Worm (Caenorhabditis elegans) whole organism, L3 larva: Measurements from ENCODE around the gene srg-53.

Experiments
- R02D3.7 ChIP-seq: fragments of 150-350 bp; optimal IDR thresholded peaks from 2 replicates; lab custom pipeline; 2014; ENCODE audit warnings: missing biosample characterization, missing genetic modification characterization
- ama-1 ChIP-seq: fragments of 150-350 bp; optimal IDR thresholded peaks from 2 replicates; lab custom pipeline; 2018
- elt-3 ChIP-seq, 3 experiments: fragments of 150-350 bp in 1 of 3; sonication (generic microtip) in 2 of 3; optimal IDR thresholded peaks; 2 replicates in 2 of 3; 4 replicates in 1 of 3; lab custom pipeline; 2014 to 2017; ENCODE audit warnings: missing biosample characterization in 3 of 3, missing genetic modification characterization in 3 of 3
- fkh-10 ChIP-seq: sonication (generic microtip); optimal IDR thresholded peaks from 2 replicates; lab custom pipeline; 2017; ENCODE audit warnings: missing biosample characterization, missing genetic modification reagents, missing genetic modification characterization
- ztf-4 ChIP-seq: fragments of 150-350 bp; optimal IDR thresholded peaks from 2 replicates; lab custom pipeline; 2014; ENCODE audit warnings: missing biosample characterization, missing genetic modification characterization

ce11 chrV:917488-917887 is 38.2 kb downstream of the srg-53 start, which contains the start of gene H24K24.2:
- TF ChIP-seq ama-1 (lab: Kevin White, UChicago), result no peak
- no peak for TF ChIP-seq ztf-4 (tag; lab: Kevin White, UChicago)
- no peak for TF ChIP-seq fkh-10 (GFP tag; lab: Kevin White, UChicago)
- no peak for TF ChIP-seq elt-3 (tag; optimal IDR thresholded peaks at IDR 0.05; lab: Kevin White, UChicago)
- TF ChIP-seq R02D3.7, result no peak
